Worm (Caenorhabditis elegans) whole organism, L1 larva: ENCODE measurements around the gene T24C2.5.

Experiments
- C04F5.9 ChIP-seq: sonication (generic microtip); optimal IDR thresholded peaks from 2 replicates; lab custom pipeline; 2016; ENCODE audit warnings: missing genetic modification characterization, missing compliant biosample characterization
- F16B12.6 ChIP-seq: fragments of 150-350 bp; optimal IDR thresholded peaks from 2 replicates; lab custom pipeline; 2014; ENCODE audit warnings: missing biosample characterization, missing genetic modification characterization
- Y116A8C.19 ChIP-seq: sonication (generic microtip); optimal IDR thresholded peaks from 2 replicates; lab custom pipeline; 2016; ENCODE audit warnings: missing compliant biosample characterization, missing genetic modification characterization, borderline replicate concordance
- aha-1 ChIP-seq: fragments of 150-350 bp; optimal IDR thresholded peaks from 2 replicates; lab custom pipeline; 2014; ENCODE audit warnings: missing biosample characterization, missing genetic modification characterization
- ama-1 ChIP-seq: fragments of 150-350 bp; optimal IDR thresholded peaks from 2 replicates; lab custom pipeline; 2014
- blmp-1 ChIP-seq: fragments of 150-350 bp; optimal IDR thresholded peaks from 2 replicates; lab custom pipeline; 2014; ENCODE audit warnings: missing biosample characterization, missing genetic modification characterization
- ceh-82 ChIP-seq, 3 experiments: fragments of 150-350 bp in 1 of 3; sonication (generic microtip) in 2 of 3; optimal IDR thresholded peaks; 2 replicates each; lab custom pipeline; 2014 to 2017; ENCODE audit warnings: missing biosample characterization in 3 of 3, missing genetic modification characterization in 3 of 3
- ces-1 ChIP-seq: fragments of 150-350 bp; optimal IDR thresholded peaks from 2 replicates; lab custom pipeline; 2014; ENCODE audit warnings: missing biosample characterization, missing genetic modification reagents, missing genetic modification characterization
- dpl-1 ChIP-seq, 3 experiments: fragments of 150-350 bp in 2 of 3; sonication (generic microtip) in 1 of 3; optimal IDR thresholded peaks; 2 replicates each; lab custom pipeline; 2014 to 2017; ENCODE audit warnings: missing biosample characterization in 3 of 3, missing genetic modification characterization in 3 of 3, missing genetic modification reagents in 3 of 3
- dsc-1 ChIP-seq: sonication (generic microtip); optimal IDR thresholded peaks from 2 replicates; lab custom pipeline; 2016; ENCODE audit warnings: mild to moderate bottlenecking, missing genetic modification characterization, missing compliant biosample characterization
- efl-1 ChIP-seq, 4 experiments: fragments of 150-350 bp; optimal IDR thresholded peaks in 3 of 4; peaks in 1 of 4; 1 replicate in 1 of 4; 2 replicates in 3 of 4; lab custom pipeline; 2014; ENCODE audit warnings: missing biosample characterization in 2 of 4, missing genetic modification characterization in 2 of 4, missing genetic modification reagents in 2 of 4
- efl-3 ChIP-seq: fragments of 200-800 bp; sonication (Bioruptor generic); optimal IDR thresholded peaks from 2 replicates; lab custom pipeline; 2018; ENCODE audit warnings: mild to moderate bottlenecking, missing genetic modification characterization, missing compliant biosample characterization
- egl-27 ChIP-seq, 2 experiments: fragments of 150-350 bp in 1 of 2; sonication (generic microtip); optimal IDR thresholded peaks; 3 replicates each; lab custom pipeline; 2017 to 2018; ENCODE audit warnings: missing biosample characterization in 2 of 2, missing genetic modification characterization in 2 of 2, missing genetic modification reagents in 2 of 2
- elt-2 ChIP-seq: sonication (generic microtip); optimal IDR thresholded peaks from 2 replicates; lab custom pipeline; 2016; ENCODE audit warnings: missing genetic modification characterization, mild to moderate bottlenecking, inconsistent platforms, missing compliant biosample characterization, missing genetic modification reagents
- elt-3 ChIP-seq, 6 experiments: fragments of 150-350 bp in 1 of 6; sonication (generic microtip); optimal IDR thresholded peaks; 2 replicates each; lab custom pipeline; 2017 to 2018; ENCODE audit warnings: missing biosample characterization in 6 of 6, missing genetic modification characterization in 6 of 6, inconsistent platforms in 1 of 6
- ets-5 ChIP-seq: fragments of 200-800 bp; sonication (Bioruptor generic); IDR thresholded peaks from 2 replicates; pipeline ENCODE4 v1.3.6; 2022; ENCODE audit warnings: missing genetic modification characterization, missing compliant biosample characterization
- fkh-10 ChIP-seq: sonication (generic microtip); optimal IDR thresholded peaks from 2 replicates; lab custom pipeline; 2017; ENCODE audit warnings: missing biosample characterization, missing genetic modification reagents, missing genetic modification characterization
- fkh-4 ChIP-seq: sonication (generic microtip); optimal IDR thresholded peaks from 2 replicates; lab custom pipeline; 2016; ENCODE audit warnings: missing compliant biosample characterization, missing genetic modification characterization, borderline replicate concordance
- fkh-8 ChIP-seq: sonication (generic microtip); optimal IDR thresholded peaks from 2 replicates; lab custom pipeline; 2016; ENCODE audit warnings: mild to moderate bottlenecking, missing genetic modification characterization, missing compliant biosample characterization
- grh-1 ChIP-seq: fragments of 200-800 bp; sonication (Bioruptor generic); IDR thresholded peaks from 2 replicates; pipeline ENCODE4 v1.3.6; 2022; ENCODE audit warnings: missing genetic modification reagents, missing genetic modification characterization, missing compliant biosample characterization
- hlh-17 ChIP-seq: fragments of 200-800 bp; sonication (Bioruptor generic); optimal IDR thresholded peaks from 2 replicates; lab custom pipeline; 2018; ENCODE audit warnings: missing genetic modification characterization, mild to moderate bottlenecking, missing compliant biosample characterization, moderate library complexity, borderline replicate concordance
- irx-1 ChIP-seq: sonication (generic microtip); optimal IDR thresholded peaks from 2 replicates; lab custom pipeline; 2016; ENCODE audit warnings: missing genetic modification characterization, missing compliant biosample characterization
- isw-1 ChIP-seq: fragments of 200-800 bp; sonication (Bioruptor generic); IDR thresholded peaks from 2 replicates; pipeline ENCODE4 v1.3.6; 2022; ENCODE audit warnings: missing genetic modification characterization, missing compliant biosample characterization
- lin-13 ChIP-seq: fragments of 150-350 bp; optimal IDR thresholded peaks from 2 replicates; lab custom pipeline; 2014; ENCODE audit warnings: missing biosample characterization, missing genetic modification reagents, missing genetic modification characterization
- lin-14 ChIP-seq: fragments of 200-800 bp; sonication (Bioruptor generic); optimal IDR thresholded peaks from 2 replicates; lab custom pipeline; 2018; ENCODE audit warnings: mild to moderate bottlenecking, missing genetic modification characterization, moderate library complexity, missing compliant biosample characterization
- lin-39 ChIP-seq: fragments of 150-350 bp; optimal IDR thresholded peaks from 2 replicates; lab custom pipeline; 2014; ENCODE audit warnings: missing biosample characterization, missing genetic modification reagents, missing genetic modification characterization
- lsy-2 ChIP-seq, 2 experiments: fragments of 150-350 bp; optimal IDR thresholded peaks; 2 replicates each; lab custom pipeline; 2014; ENCODE audit warnings: missing biosample characterization in 2 of 2, missing genetic modification characterization in 2 of 2
- mab-9 ChIP-seq: fragments of 200-800 bp; sonication (Bioruptor generic); IDR thresholded peaks from 2 replicates; pipeline ENCODE4 v1.3.6; 2022; ENCODE audit warnings: missing genetic modification reagents, missing genetic modification characterization, missing compliant biosample characterization
- mef-2 ChIP-seq: fragments of 150-350 bp; optimal IDR thresholded peaks from 2 replicates; lab custom pipeline; 2014; ENCODE audit warnings: missing biosample characterization, missing genetic modification characterization
- mep-1 ChIP-seq: fragments of 150-350 bp; optimal IDR thresholded peaks from 2 replicates; lab custom pipeline; 2014; ENCODE audit warnings: missing biosample characterization, missing genetic modification characterization
- nhr-20 ChIP-seq: sonication (generic microtip); optimal IDR thresholded peaks from 2 replicates; lab custom pipeline; 2016; ENCODE audit warnings: mild to moderate bottlenecking, missing genetic modification characterization, missing compliant biosample characterization
- nhr-237 ChIP-seq: fragments of 150-350 bp; optimal IDR thresholded peaks from 2 replicates; lab custom pipeline; 2014; ENCODE audit warnings: missing biosample characterization, missing genetic modification characterization
- nhr-28 ChIP-seq: fragments of 150-350 bp; optimal IDR thresholded peaks from 2 replicates; lab custom pipeline; 2014; ENCODE audit warnings: missing biosample characterization, missing genetic modification characterization
- nhr-71 ChIP-seq: sonication (generic microtip); optimal IDR thresholded peaks from 2 replicates; lab custom pipeline; 2016; ENCODE audit warnings: mild to moderate bottlenecking, missing genetic modification characterization, moderate library complexity, missing compliant biosample characterization
- nhr-77 ChIP-seq: fragments of 150-350 bp; optimal IDR thresholded peaks from 2 replicates; lab custom pipeline; 2014; ENCODE audit warnings: missing biosample characterization, missing genetic modification characterization
- nhr-84 ChIP-seq: sonication (generic microtip); optimal IDR thresholded peaks from 2 replicates; lab custom pipeline; 2017; ENCODE audit warnings: missing biosample characterization, missing genetic modification characterization
- nhr-85 ChIP-seq: sonication (generic microtip); peaks from one replicate; lab custom pipeline; 2016; ENCODE audit warnings: missing genetic modification characterization, inconsistent platforms, missing compliant biosample characterization
- pax-3 ChIP-seq: fragments of 200-800 bp; sonication (Bioruptor generic); optimal IDR thresholded peaks from 2 replicates; lab custom pipeline; 2018; ENCODE audit warnings: mild to moderate bottlenecking, missing genetic modification characterization, moderate library complexity, missing compliant biosample characterization
- rnt-1 ChIP-seq: sonication (generic microtip); optimal IDR thresholded peaks from 2 replicates; lab custom pipeline; 2016; ENCODE audit warnings: mild to moderate bottlenecking, missing genetic modification characterization, moderate library complexity, missing compliant biosample characterization
- skn-1 ChIP-seq: fragments of 150-350 bp; optimal IDR thresholded peaks from 2 replicates; lab custom pipeline; 2014; ENCODE audit warnings: missing biosample characterization, missing genetic modification characterization
- snpc-4 ChIP-seq: fragments of 150-350 bp; optimal IDR thresholded peaks from 2 replicates; lab custom pipeline; 2014; ENCODE audit warnings: missing biosample characterization, missing genetic modification characterization
- snu-23 ChIP-seq: sonication (generic microtip); optimal IDR thresholded peaks from 2 replicates; lab custom pipeline; 2016; ENCODE audit warnings: missing genetic modification characterization, missing compliant biosample characterization
- sox-4 ChIP-seq: sonication (generic microtip); optimal IDR thresholded peaks from 2 replicates; lab custom pipeline; 2016; ENCODE audit warnings: missing genetic modification characterization, missing compliant biosample characterization
- sup-37 ChIP-seq: fragments of 200-800 bp; sonication (Bioruptor generic); optimal IDR thresholded peaks from 2 replicates; lab custom pipeline; 2018; ENCODE audit warnings: mild to moderate bottlenecking, missing genetic modification characterization, missing compliant biosample characterization
- tbx-2 ChIP-seq: sonication (generic microtip); optimal IDR thresholded peaks from 2 replicates; lab custom pipeline; 2016; ENCODE audit warnings: missing genetic modification characterization, missing compliant biosample characterization
- tlp-1 ChIP-seq: fragments of 150-350 bp; optimal IDR thresholded peaks from 2 replicates; lab custom pipeline; 2014; ENCODE audit warnings: missing biosample characterization, missing genetic modification characterization
- unc-130 ChIP-seq: fragments of 150-350 bp; optimal IDR thresholded peaks from 2 replicates; lab custom pipeline; 2017; ENCODE audit warnings: missing biosample characterization, missing genetic modification characterization, inconsistent platforms
- unc-30 ChIP-seq: sonication (generic microtip); optimal IDR thresholded peaks from 2 replicates; lab custom pipeline; 2017; ENCODE audit warnings: missing biosample characterization, missing genetic modification characterization
- unc-86 ChIP-seq: sonication (generic microtip); optimal IDR thresholded peaks from 2 replicates; lab custom pipeline; 2016; ENCODE audit warnings: missing genetic modification characterization, missing compliant biosample characterization
- vab-15 ChIP-seq: sonication (generic microtip); optimal IDR thresholded peaks from 2 replicates; lab custom pipeline; 2017; ENCODE audit warnings: missing genotype, mild to moderate bottlenecking, missing genetic modification characterization, missing compliant biosample characterization
- zag-1 ChIP-seq: fragments of 150-350 bp; optimal IDR thresholded peaks from 2 replicates; lab custom pipeline; 2014; ENCODE audit warnings: missing biosample characterization, missing genetic modification characterization
- zip-4 ChIP-seq: fragments of 200-800 bp; sonication (Bioruptor generic); optimal IDR thresholded peaks from 2 replicates; lab custom pipeline; 2018; ENCODE audit warnings: mild to moderate bottlenecking, missing genetic modification characterization, moderate library complexity, missing compliant biosample characterization

Gene T24C2.5

ce11 chrX:14557352-14557935 is 23.2 kb downstream of the T24C2.5 start (continued):
- TF ChIP-seq sup-37 (GFP tag; lab: Kevin White, UChicago) (no peak), lin-39 (peak; percentile 30), snu-23 (GFP tag; lab: Kevin White, UChicago) (peak; percentile 70), elt-3 (tag; optimal IDR thresholded peaks at IDR 0.05; lab: Kevin White, UChicago) (peak in 1 of 6 experiments; percentile 13), mef-2 (tag; lab: Kevin White, UChicago) (no peak), dpl-1 (GFP tag; optimal IDR thresholded peaks at IDR 0.05; lab: Kevin White, UChicago) (peak in 1 of 3 experiments; percentile 2), nhr-237 (no peak), mab-9 (GFP tag; lab: Robert Waterston, UW) (0 out of 2 replicates have a peak, but pooled peaks have one; percentile 19), nhr-85 (tag; lab: Kevin White, UChicago) (no peak), unc-30 (tag; lab: Kevin White, UChicago) (no peak), vab-15 (no peak), skn-1 (tag; lab: Kevin White, UChicago) (peak; percentile 78), irx-1 (tag; lab: Kevin White, UChicago) (peak; percentile 55), tbx-2 (peak; percentile 76), zip-4 (GFP tag; lab: Kevin White, UChicago) (peak; percentile 78), snpc-4 (tag; lab: Kevin White, UChicago) (peak; percentile 7), aha-1 (tag; lab: Kevin White, UChicago) (no peak), isw-1 (peak; percentile 40), ces-1 (GFP tag; lab: Kevin White, UChicago) (no peak), lin-13 (GFP tag; lab: Kevin White, UChicago) (no peak), tlp-1 (no peak), pax-3 (tag; lab: Kevin White, UChicago) (no peak), C04F5.9 (tag; lab: Kevin White, UChicago) (no peak), fkh-8 (tag; lab: Kevin White, UChicago) (peak; percentile 54), elt-2 (tag; lab: Kevin White, UChicago) (peak; percentile 49), efl-3 (no peak), nhr-20 (tag; lab: Kevin White, UChicago) (peak; percentile 65), fkh-10 (GFP tag; lab: Kevin White, UChicago) (peak; percentile 80), hlh-17 (no peak), grh-1 (GFP tag; lab: Robert Waterston, UW) (no peak), nhr-71 (tag; lab: Kevin White, UChicago) (peak; percentile 96), lin-14 (GFP tag; lab: Kevin White, UChicago) (peak; percentile 96), ama-1 (no peak), Y116A8C.19 (tag; lab: Kevin White, UChicago) (no peak), mep-1 (no peak), ceh-82 (tag; optimal IDR thresholded peaks at IDR 0.05; lab: Kevin White, UChicago) (peak; percentile 45 to 59 (median 59)), sox-4 (tag; lab: Kevin White, UChicago) (no peak), unc-130 (tag; lab: Kevin White, UChicago) (no peak), ets-5 (GFP tag; lab: Robert Waterston, UW) (no peak), dsc-1 (tag; lab: Kevin White, UChicago) (peak; percentile 17), blmp-1 (tag; lab: Kevin White, UChicago) (no peak), zag-1 (tag; lab: Kevin White, UChicago) (no peak), egl-27 (tag; optimal IDR thresholded peaks at IDR 0.05; lab: Kevin White, UChicago) (peak in 1 of 2 experiments; percentile 61), F16B12.6 (no peak), lsy-2 (tag; optimal IDR thresholded peaks at IDR 0.05; lab: Kevin White, UChicago) (peak; percentile 41 to 56), nhr-28 (tag; lab: Kevin White, UChicago) (no peak), nhr-77 (no peak), nhr-84 (tag; lab: Kevin White, UChicago) (no peak), unc-86 (tag; lab: Kevin White, UChicago) (peak; percentile 68), rnt-1 (tag; lab: Kevin White, UChicago) (peak; percentile 88), fkh-4 (tag; lab: Kevin White, UChicago) (no peak), efl-1 (optimal IDR thresholded peaks at IDR 0.05; lab: Kevin White, UChicago) (peak in 1 of 2 experiments; percentile 33), efl-1 (GFP tag; optimal IDR thresholded peaks at IDR 0.05 in 1 of 2; lab: Kevin White, UChicago) (peak in 1 of 2 experiments; percentile 92)
